Fruit fly (Drosophila melanogaster): ENCODE data around the gene CG44325.

Gene CG44325

DNA sequence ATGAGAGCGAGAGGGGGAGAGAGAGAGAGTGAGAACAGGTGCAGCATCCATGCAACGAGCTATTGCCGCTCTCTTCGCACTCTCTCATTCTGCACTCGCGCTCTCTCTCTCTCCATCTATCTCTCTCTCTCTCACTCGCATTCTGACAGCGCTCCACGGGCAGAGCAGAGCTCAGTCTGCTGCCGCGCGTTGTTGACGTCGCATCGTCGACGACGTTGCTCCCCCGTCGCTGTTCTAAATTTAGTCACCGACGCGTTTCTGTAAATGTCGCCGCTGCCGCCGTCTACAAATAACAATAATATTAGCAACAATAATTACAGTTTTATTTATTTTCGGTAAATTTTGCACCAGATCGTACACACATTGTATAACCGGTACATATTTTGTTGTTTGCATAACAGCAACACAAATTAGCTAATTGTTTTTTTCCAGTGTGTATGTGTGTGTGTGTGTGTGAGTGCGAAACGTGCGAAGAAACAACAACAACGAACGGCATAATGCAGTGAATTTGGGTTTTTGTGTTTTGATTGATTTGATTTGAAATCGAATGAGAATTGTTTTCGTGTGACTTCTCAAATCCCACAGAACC lies 35.7 kb downstream of the CG44325 start (continued):
- TF ChIP-seq kah (GFP tag; optimal IDR thresholded peaks at IDR 0.05) (no peak), kni (GFP tag; optimal IDR thresholded peaks at IDR 0.05) (peak; percentile 34), hth (optimal IDR thresholded peaks at IDR 0.05) (no peak), ci (GFP tag; IDR thresholded peaks at IDR 0.05) (peak; percentile 61; the same call in 2 of the 3 replicates), schlank (tag; optimal IDR thresholded peaks at IDR 0.05) (no peak), mld (GFP tag; IDR thresholded peaks at IDR 0.05; ENCODE audit: partially characterized antibody) (no peak), CG8089 (GFP tag; optimal IDR thresholded peaks at IDR 0.05) (no peak), Nf-YB (GFP tag; optimal IDR thresholded peaks at IDR 0.05) (no peak), CG15011 (GFP tag; optimal IDR thresholded peaks at IDR 0.05) (no peak), ken (GFP tag; IDR thresholded peaks at IDR 0.05) (no peak), zf30C (GFP tag; optimal IDR thresholded peaks at IDR 0.05) (peak; percentile 83), CG2678 (tag; optimal IDR thresholded peaks at IDR 0.05) (peak; percentile 9), Ravus (GFP tag; IDR thresholded peaks at IDR 0.05) (no peak), sqz (GFP tag; optimal IDR thresholded peaks at IDR 0.05) (no peak), wor (GFP tag; IDR thresholded peaks at IDR 0.05) (no peak), dan (GFP tag; IDR thresholded peaks at IDR 0.05) (no peak), CG9876 (GFP tag; optimal IDR thresholded peaks at IDR 0.05) (no peak), pita (GFP tag; optimal IDR thresholded peaks at IDR 0.05) (no peak), btn (GFP tag; optimal IDR thresholded peaks at IDR 0.05) (no peak), Jarid2 (GFP tag; optimal IDR thresholded peaks at IDR 0.05) (peak; percentile 86), CG3838 (GFP tag; optimal IDR thresholded peaks at IDR 0.05) (no peak), CG3847 (GFP tag; IDR thresholded peaks at IDR 0.05) (no peak), Sox102F (GFP tag; optimal IDR thresholded peaks at IDR 0.05) (peak; percentile 36), nerfin-1 (tag; optimal IDR thresholded peaks at IDR 0.05) (peak; percentile 5), slou (GFP tag; optimal IDR thresholded peaks at IDR 0.05) (no peak), CG10431 (GFP tag; optimal IDR thresholded peaks at IDR 0.05) (no peak), Nf-YC (tag; optimal IDR thresholded peaks at IDR 0.05) (peak; percentile 38), CG34224 (GFP tag; IDR thresholded peaks at IDR 0.05; ENCODE audit: partially characterized antibody) (peak; percentile 24; the same call in 1 of the 3 replicates), CG15479 (GFP tag; optimal IDR thresholded peaks at IDR 0.05) (peak; percentile 71), CG4328 (GFP tag; optimal IDR thresholded peaks at IDR 0.05) (no peak), CG31224 (GFP tag; IDR thresholded peaks at IDR 0.05) (0 out of 2 replicates have a peak, but pooled peaks have one; percentile 22), prd (optimal IDR thresholded peaks at IDR 0.05) (no peak), prd (GFP tag; IDR thresholded peaks at IDR 0.05) (0 out of 3 replicates have a peak, but pooled peaks have one; percentile 30), Dek (tag; optimal IDR thresholded peaks at IDR 0.05) (no peak), ham (GFP tag; IDR thresholded peaks at IDR 0.05) (no peak), Bteb2 (GFP tag; optimal IDR thresholded peaks at IDR 0.05) (no peak), CG9727 (GFP tag; optimal IDR thresholded peaks at IDR 0.05) (no peak)

DNA sequence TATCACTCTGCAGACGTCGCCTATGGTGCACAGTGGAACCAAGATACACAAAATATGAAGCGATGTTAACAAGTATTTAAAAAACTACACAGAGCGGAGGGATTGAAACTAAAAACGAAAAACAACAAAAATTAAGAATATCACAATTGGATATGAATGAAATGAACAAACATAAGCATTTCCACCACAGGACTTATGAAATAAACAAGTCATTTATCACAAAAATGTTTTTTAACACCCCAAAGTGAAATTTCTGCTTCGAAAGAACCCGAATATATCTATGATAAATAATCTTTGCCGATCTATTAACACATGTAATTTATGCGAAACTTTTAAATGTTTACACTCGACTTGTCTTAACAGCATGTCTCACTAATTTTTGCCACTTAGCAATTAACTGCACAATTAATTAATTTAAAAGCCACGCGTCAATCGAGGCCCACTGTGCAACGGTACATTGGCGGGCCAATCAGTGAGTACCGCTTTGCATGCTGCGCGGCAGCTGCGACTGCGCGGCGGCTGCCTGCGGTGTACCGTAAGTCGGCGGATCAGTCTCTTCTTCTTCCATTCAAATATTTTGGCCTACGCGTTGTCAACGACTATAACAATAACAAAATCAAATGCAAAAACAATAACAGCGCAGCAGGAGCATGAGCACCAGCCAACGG lies 36.4 kb downstream of the CG44325 start:
- TF ChIP-seq pho (GFP tag; optimal IDR thresholded peaks at IDR 0.05) (no peak), Adf1 (GFP tag; IDR thresholded peaks at IDR 0.05) (no peak), CG6654 (GFP tag; optimal IDR thresholded peaks at IDR 0.05) (no peak), gro (GFP tag; optimal IDR thresholded peaks at IDR 0.05) (peak; percentile 33), CG12104 (GFP tag; optimal IDR thresholded peaks at IDR 0.05) (no peak), yki (optimal IDR thresholded peaks at IDR 0.05) (no peak), CG10366 (GFP tag; IDR thresholded peaks at IDR 0.05) (peak; percentile 38; the same call in 1 of the 2 replicates), zen2 (GFP tag; IDR thresholded peaks at IDR 0.05; ENCODE audit: partially characterized antibody) (no peak), D (optimal IDR thresholded peaks at IDR 0.05) (no peak), D (GFP tag; optimal IDR thresholded peaks at IDR 0.05) (peak; percentile 58), Chrac-16 (GFP tag; optimal IDR thresholded peaks at IDR 0.05) (peak; percentile 26), Kr (GFP tag; optimal IDR thresholded peaks at IDR 0.05) (no peak), hb (GFP tag; IDR thresholded peaks at IDR 0.05; ENCODE audit: partially characterized antibody) (no peak), CG18619 (GFP tag; optimal IDR thresholded peaks at IDR 0.05) (peak; percentile 37), esg (GFP tag; conservative IDR thresholded peaks at IDR 0.05) (no peak; the same call in 1 of the 2 replicates)

Data from whole organism, embryonic.